Worm (Caenorhabditis elegans) whole organism, L3 larva: ENCODE measurements around the gene C12D5.5.

ENCODE experiments used
- R02D3.7 ChIP-seq: fragments of 150-350 bp; optimal IDR thresholded peaks from 2 replicates; lab custom pipeline; 2014; ENCODE audit warnings: missing biosample characterization, missing genetic modification characterization
- aly-2 ChIP-seq: fragments of 150-350 bp; optimal IDR thresholded peaks from 2 replicates; lab custom pipeline; 2014; ENCODE audit warnings: missing biosample characterization, missing genetic modification characterization
- nhr-67 ChIP-seq: fragments of 150-350 bp; optimal IDR thresholded peaks from 2 replicates; lab custom pipeline; 2014; ENCODE audit warnings: missing biosample characterization, missing genetic modification characterization

DNA sequence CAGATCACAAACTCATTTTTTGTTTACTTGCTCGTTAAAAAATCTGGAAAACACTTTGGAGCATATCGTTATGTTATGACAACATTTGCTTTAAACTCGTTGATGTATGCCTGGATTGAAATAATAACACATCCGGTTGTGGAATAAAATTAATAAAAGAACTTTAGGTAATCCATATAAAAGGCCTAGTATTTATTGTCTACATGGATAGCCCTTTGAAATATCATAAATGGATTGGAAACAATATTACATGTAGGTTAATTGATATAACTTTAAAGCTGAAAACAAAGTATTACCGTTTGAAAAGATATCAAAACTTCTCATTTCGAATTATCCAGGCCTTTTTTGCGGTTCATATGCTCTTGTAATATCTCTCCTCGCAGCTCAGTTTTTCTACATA, 22.6 kb downstream of the C12D5.5 start:
- TF ChIP-seq R02D3.7 (no peak), aly-2 (tag; lab: Kevin White, UChicago) (no peak), nhr-67 (tag; lab: Kevin White, UChicago) (no peak)
